Worm (Caenorhabditis elegans): ENCODE data around the gene W07E6.5.

ce11 chrII:461297-461696 lies 12.0 kb upstream of the W07E6.5 start:
- TF ChIP-seq him-1 (tag; optimal IDR thresholded peaks at IDR 0.05) (no peak), dao-5 (tag; optimal IDR thresholded peaks at IDR 0.05) (no peak)
